Fruit fly (Drosophila melanogaster) whole organism, pupa: Measurements from ENCODE around the gene Ent2.
A peak's percentile ranks its signal among the peaks of the same experiment; 100 is the strongest.

Experiments used
- CG10348 ChIP-seq: fragments of 200-800 bp; sonication (Bioruptor generic); IDR thresholded peaks from 2 replicates; pipeline ENCODE4 v1.3.6; 2022; ENCODE audit warnings: missing biosample characterization, missing genetic modification characterization
- CG12605 ChIP-seq: fragments of 200-800 bp; sonication (Bioruptor generic); IDR thresholded peaks from 2 replicates; pipeline ENCODE4 v1.3.6; 2022; ENCODE audit warnings: missing biosample characterization, missing genetic modification characterization
- CG13204 ChIP-seq: fragments of 200-800 bp; sonication (Bioruptor generic); optimal IDR thresholded peaks from 2 replicates; lab custom pipeline; 2018; ENCODE audit warnings: missing biosample characterization, mild to moderate bottlenecking, missing genetic modification characterization, moderate library complexity
- CG14655 ChIP-seq: fragments of 200-800 bp; sonication (Bioruptor generic); optimal IDR thresholded peaks from 3 replicates; lab custom pipeline; 2017; ENCODE audit warnings: mild to moderate bottlenecking, missing biosample characterization, missing genetic modification reagents, missing genetic modification characterization
- CG15710 ChIP-seq: fragments of 200-800 bp; sonication (Bioruptor generic); optimal IDR thresholded peaks from 2 replicates; lab custom pipeline; 2018; ENCODE audit warnings: missing biosample characterization, mild to moderate bottlenecking, missing genetic modification characterization, moderate library complexity
- CG17806 ChIP-seq: fragments of 200-800 bp; sonication (Bioruptor generic); optimal IDR thresholded peaks from 2 replicates; lab custom pipeline; 2018; ENCODE audit warnings: missing biosample characterization, mild to moderate bottlenecking, missing genetic modification characterization, moderate library complexity
- CG32121 ChIP-seq: fragments of 200-800 bp; sonication (Bioruptor generic); IDR thresholded peaks from 2 replicates; pipeline ENCODE4 v1.3.6; 2022; ENCODE audit warnings: missing biosample characterization, missing genetic modification characterization
- CG34367 ChIP-seq: fragments of 200-800 bp; sonication (Bioruptor generic); optimal IDR thresholded peaks from 2 replicates; lab custom pipeline; 2018; ENCODE audit warnings: missing biosample characterization, mild to moderate bottlenecking, missing genetic modification characterization
- CG4496 ChIP-seq: fragments of 200-800 bp; sonication (Bioruptor generic); IDR thresholded peaks from 3 replicates; pipeline ENCODE4 v1.3.6; 2022; ENCODE audit warnings: missing biosample characterization, missing genetic modification characterization
- CG8159 ChIP-seq: fragments of 200-800 bp; sonication (Bioruptor generic); optimal IDR thresholded peaks from 3 replicates; lab custom pipeline; 2018; ENCODE audit warnings: missing biosample characterization, mild to moderate bottlenecking, missing genetic modification characterization, moderate library complexity
- CG8301 ChIP-seq: fragments of 200-800 bp; sonication (Bioruptor generic); optimal IDR thresholded peaks from 2 replicates; lab custom pipeline; 2018; ENCODE audit warnings: missing biosample characterization, mild to moderate bottlenecking, missing genetic modification characterization
- CG9948 ChIP-seq: fragments of 200-800 bp; sonication (Bioruptor generic); optimal IDR thresholded peaks from 2 replicates; lab custom pipeline; 2018; ENCODE audit warnings: missing biosample characterization, mild to moderate bottlenecking, missing genetic modification characterization, moderate library complexity
- D1 ChIP-seq: fragments of 200-800 bp; sonication (Bioruptor generic); optimal IDR thresholded peaks from 2 replicates; lab custom pipeline; 2018; ENCODE audit warnings: missing biosample characterization, mild to moderate bottlenecking, missing genetic modification characterization, moderate library complexity
- EcR ChIP-seq: fragments of 200-800 bp; sonication (Bioruptor generic); optimal IDR thresholded peaks from 3 replicates; lab custom pipeline; 2019; ENCODE audit warnings: missing biosample characterization, missing genetic modification characterization, mild to moderate bottlenecking, moderate library complexity, missing genetic modification reagents
- Ets98B ChIP-seq: fragments of 200-800 bp; sonication (Bioruptor generic); IDR thresholded peaks from 2 replicates; pipeline ENCODE4 v1.3.6; 2022; ENCODE audit warnings: missing biosample characterization, missing genetic modification characterization
- Pif1A ChIP-seq: fragments of 200-800 bp; sonication (Bioruptor generic); optimal IDR thresholded peaks from 3 replicates; lab custom pipeline; 2016; ENCODE audit warnings: missing biosample characterization, missing genetic modification characterization
- Pif1B ChIP-seq: fragments of 200-800 bp; sonication (Bioruptor generic); optimal IDR thresholded peaks from 3 replicates; lab custom pipeline; 2016; ENCODE audit warnings: missing biosample characterization, missing genetic modification characterization
- Snoo ChIP-seq: fragments of 200-800 bp; sonication (Bioruptor generic); optimal IDR thresholded peaks from 3 replicates; lab custom pipeline; 2017; ENCODE audit warnings: missing biosample characterization, mild to moderate bottlenecking, missing genetic modification characterization, inconsistent platforms
- fd96Ca ChIP-seq: fragments of 200-800 bp; sonication (Bioruptor generic); IDR thresholded peaks from 3 replicates; pipeline ENCODE4 v1.3.6; 2022; ENCODE audit warnings: missing biosample characterization, missing genetic modification characterization
- gl ChIP-seq: fragments of 200-800 bp; sonication (Bioruptor generic); optimal IDR thresholded peaks from 2 replicates; lab custom pipeline; 2018; ENCODE audit warnings: missing biosample characterization, mild to moderate bottlenecking, missing genetic modification characterization
- rn ChIP-seq: fragments of 200-800 bp; sonication (Bioruptor generic); IDR thresholded peaks from 2 replicates; pipeline ENCODE4 v1.3.6; 2022; ENCODE audit warnings: missing biosample characterization, missing genetic modification characterization

The Ent2 gene

dm6 chr2L:6547978-6548377 is 14.1 kb upstream of the Ent2 start:
- no peak for TF ChIP-seq fd96Ca (GFP tag; lab: Robert Waterston, UW)
- no peak for TF ChIP-seq Ets98B
- TF ChIP-seq CG15710 (tag; lab: Kevin White, UChicago): no peak
- TF ChIP-seq CG14655 (GFP tag; lab: Kevin White, UChicago): no peak
- no peak for TF ChIP-seq rn (GFP tag; lab: Robert Waterston, UW)
- no peak for TF ChIP-seq CG8301 (tag; lab: Kevin White, UChicago)
- no peak for TF ChIP-seq gl
- TF ChIP-seq CG32121 (GFP tag; lab: Robert Waterston, UW): no peak
- no peak for TF ChIP-seq CG8159 (tag; lab: Kevin White, UChicago)
- no peak for TF ChIP-seq CG10348 (GFP tag; lab: Robert Waterston, UW)
- TF ChIP-seq Pif1A (GFP tag; lab: Kevin White, UChicago): no peak
- TF ChIP-seq Pif1B (GFP tag; lab: Kevin White, UChicago): no peak
- no peak for TF ChIP-seq CG13204
- no peak for TF ChIP-seq EcR

dm6 chr2L:6550809-6551208 is 11.3 kb upstream of the Ent2 start:
- TF ChIP-seq CG4496 (GFP tag; lab: Robert Waterston, UW): no peak
- TF ChIP-seq Ets98B: no peak
- TF ChIP-seq EcR: no peak
- no peak for TF ChIP-seq Snoo (tag; lab: Kevin White, UChicago)
- TF ChIP-seq CG17806 (tag; lab: Kevin White, UChicago): no peak
- no peak for TF ChIP-seq CG14655 (GFP tag; lab: Kevin White, UChicago)
- no peak for TF ChIP-seq CG13204
- TF ChIP-seq CG8301 (tag; lab: Kevin White, UChicago): no peak
- no peak for TF ChIP-seq rn (GFP tag; lab: Robert Waterston, UW)
- no peak for TF ChIP-seq CG9948 (tag; lab: Kevin White, UChicago)
- no peak for TF ChIP-seq CG32121 (GFP tag; lab: Robert Waterston, UW)
- TF ChIP-seq CG10348 (GFP tag; lab: Robert Waterston, UW): no peak
- TF ChIP-seq D1 (tag; lab: Kevin White, UChicago): no peak
- no peak for TF ChIP-seq Pif1B (GFP tag; lab: Kevin White, UChicago)
- no peak for TF ChIP-seq CG12605 (GFP tag; lab: Robert Waterston, UW)
- no peak for TF ChIP-seq Pif1A (GFP tag; lab: Kevin White, UChicago)
- TF ChIP-seq CG15710 (tag; lab: Kevin White, UChicago): no peak
- no peak for TF ChIP-seq gl
- no peak for TF ChIP-seq fd96Ca (GFP tag; lab: Robert Waterston, UW)
- TF ChIP-seq CG8159 (tag; lab: Kevin White, UChicago): no peak

dm6 chr2L:6551452-6551851 is 10.7 kb upstream of the Ent2 start:
- TF ChIP-seq Snoo (tag; lab: Kevin White, UChicago) (peak; percentile 16), Ets98B (no peak)

- TF ChIP-seq CG34367 (tag; lab: Kevin White, UChicago) (no peak), CG15710 (tag; lab: Kevin White, UChicago) (no peak), CG13204 (no peak), CG9948 (tag; lab: Kevin White, UChicago) (no peak), Ets98B (no peak), gl (no peak), Pif1A (GFP tag; lab: Kevin White, UChicago) (no peak), D1 (tag; lab: Kevin White, UChicago) (no peak), CG8159 (tag; lab: Kevin White, UChicago) (no peak), CG8301 (tag; lab: Kevin White, UChicago) (no peak), EcR (no peak), Pif1B (GFP tag; lab: Kevin White, UChicago) (no peak), rn (GFP tag; lab: Robert Waterston, UW) (no peak)
These were observed 9.8 kb upstream of the Ent2 start for dm6 chr2L:6552345-6552744.

- peak; percentile 16 for TF ChIP-seq gl
- TF ChIP-seq rn (GFP tag; lab: Robert Waterston, UW): no peak
- peak; percentile 99 for TF ChIP-seq EcR
- TF ChIP-seq CG8159 (tag; lab: Kevin White, UChicago): peak; percentile 46
- no peak for TF ChIP-seq CG17806 (tag; lab: Kevin White, UChicago)
- TF ChIP-seq Snoo (tag; lab: Kevin White, UChicago): peak; percentile 1
- no peak for TF ChIP-seq Pif1A (GFP tag; lab: Kevin White, UChicago)
- TF ChIP-seq fd96Ca (GFP tag; lab: Robert Waterston, UW): no peak
- TF ChIP-seq CG13204: peak; percentile 54
- no peak for TF ChIP-seq CG8301 (tag; lab: Kevin White, UChicago)
- TF ChIP-seq CG15710 (tag; lab: Kevin White, UChicago): peak; percentile 41
- no peak for TF ChIP-seq CG34367 (tag; lab: Kevin White, UChicago)
- no peak for TF ChIP-seq CG10348 (GFP tag; lab: Robert Waterston, UW)
- peak; percentile 18 for TF ChIP-seq CG9948 (tag; lab: Kevin White, UChicago)
- no peak for TF ChIP-seq D1 (tag; lab: Kevin White, UChicago)
- no peak for TF ChIP-seq CG32121 (GFP tag; lab: Robert Waterston, UW)
- TF ChIP-seq CG14655 (GFP tag; lab: Kevin White, UChicago): no peak
- TF ChIP-seq CG12605 (GFP tag; lab: Robert Waterston, UW): no peak
- no peak for TF ChIP-seq Ets98B
- TF ChIP-seq Pif1B (GFP tag; lab: Kevin White, UChicago): no peak
- TF ChIP-seq CG4496 (GFP tag; lab: Robert Waterston, UW): no peak
These were observed 8.9 kb upstream of the Ent2 start for dm6 chr2L:6553041-6553796.
